Fruit fly (Drosophila melanogaster) whole organism, larva: ENCODE data around the gene CG31446.

Experiments
- noc ChIP-seq: fragments of 200-800 bp; sonication (Bioruptor generic); optimal IDR thresholded peaks from 3 replicates; lab custom pipeline; 2019; ENCODE audit warnings: missing biosample characterization, mild to moderate bottlenecking, missing genetic modification characterization, moderate library complexity

The CG31446 gene

dm6 chr3R:15668863-15669491, 23.9 kb upstream of the CG31446 start:
- no peak for TF ChIP-seq noc (tag; lab: Kevin White, UChicago)

dm6 chr3R:15670559-15670958, 22.3 kb upstream of the CG31446 start:
- no peak for TF ChIP-seq noc (tag; lab: Kevin White, UChicago)

- TF ChIP-seq noc (tag; lab: Kevin White, UChicago): no peak
Measured at dm6 chr3R:15672302-15672701, 20.6 kb upstream of the CG31446 start.

dm6 chr3R:15673248-15673647, 19.6 kb upstream of the CG31446 start:
- no peak for TF ChIP-seq noc (tag; lab: Kevin White, UChicago)

- no peak for TF ChIP-seq noc (tag; lab: Kevin White, UChicago)
Measured at dm6 chr3R:15676186-15677073, 16.5 kb upstream of the CG31446 start.

- TF ChIP-seq noc (tag; lab: Kevin White, UChicago): no peak
Measured at dm6 chr3R:15677074-15677409, 15.8 kb upstream of the CG31446 start.

- no peak for TF ChIP-seq noc (tag; lab: Kevin White, UChicago)
Measured at dm6 chr3R:15677550-15677973, 15.3 kb upstream of the CG31446 start.

dm6 chr3R:15678765-15679514, 13.9 kb upstream of the CG31446 start:
- no peak for TF ChIP-seq noc (tag; lab: Kevin White, UChicago)

dm6 chr3R:15679989-15680388, 12.9 kb upstream of the CG31446 start:
- no peak for TF ChIP-seq noc (tag; lab: Kevin White, UChicago)

- TF ChIP-seq noc (tag; lab: Kevin White, UChicago): no peak
Measured at dm6 chr3R:15680666-15681065, 12.2 kb upstream of the CG31446 start.

- TF ChIP-seq noc (tag; lab: Kevin White, UChicago): no peak
Measured at dm6 chr3R:15688441-15688840, 4.4 kb upstream of the CG31446 start.

- no peak for TF ChIP-seq noc (tag; lab: Kevin White, UChicago)
Measured at dm6 chr3R:15694332-15694731, 1.4 kb downstream of the CG31446 start.

dm6 chr3R:15694941-15695340, 2.1 kb downstream of the CG31446 start, which contains the start of gene CG5399:
Gene CG5399, plus strand, starts transcription at chr3R:15695241.
- no peak for TF ChIP-seq noc (tag; lab: Kevin White, UChicago)

dm6 chr3R:15696461-15697044, 3.7 kb downstream of the CG31446 start:
- TF ChIP-seq noc (tag; lab: Kevin White, UChicago): peak; percentile 34

- TF ChIP-seq noc (tag; lab: Kevin White, UChicago): no peak
Measured at dm6 chr3R:15700801-15701200, 7.9 kb downstream of the CG31446 start.

dm6 chr3R:15704376-15704775, 11.5 kb downstream of the CG31446 start, which contains the start of gene CG5404:
Gene CG5404, plus strand, starts transcription at chr3R:15704676.
- no peak for TF ChIP-seq noc (tag; lab: Kevin White, UChicago)
